Fruit fly (Drosophila melanogaster) whole organism, prepupa: ENCODE results near the gene Cralbp.
A peak's percentile ranks its signal among the peaks of the same experiment; 100 is the strongest.

Experiments
- CG10631 ChIP-seq: fragments of 200-800 bp; sonication (Bioruptor generic); optimal IDR thresholded peaks from 2 replicates; lab custom pipeline; 2016; ENCODE audit warnings: missing biosample characterization, missing genetic modification characterization
- CG10669 ChIP-seq: fragments of 200-800 bp; sonication (Bioruptor generic); optimal IDR thresholded peaks from 3 replicates; lab custom pipeline; 2018; ENCODE audit warnings: missing biosample characterization, mild to moderate bottlenecking, missing genetic modification characterization, moderate library complexity
- CG11294 ChIP-seq: fragments of 200-800 bp; sonication (Bioruptor generic); IDR thresholded peaks from 2 replicates; pipeline ENCODE4 v1.3.6; 2022; ENCODE audit warnings: missing biosample characterization, missing genetic modification characterization
- CG11902 ChIP-seq: fragments of 200-800 bp; sonication (Bioruptor generic); optimal IDR thresholded peaks from 3 replicates; lab custom pipeline; 2016; ENCODE audit warnings: missing biosample characterization, missing genetic modification characterization
- CG1621 ChIP-seq: fragments of 200-800 bp; sonication (Bioruptor generic); optimal IDR thresholded peaks from 3 replicates; lab custom pipeline; 2018; ENCODE audit warnings: missing biosample characterization, mild to moderate bottlenecking, missing genetic modification characterization
- CG16779 ChIP-seq: fragments of 200-800 bp; sonication (Bioruptor generic); optimal IDR thresholded peaks from 3 replicates; lab custom pipeline; 2017; ENCODE audit warnings: missing biosample characterization, mild to moderate bottlenecking, missing genetic modification characterization
- CG3032 ChIP-seq: fragments of 200-800 bp; optimal IDR thresholded peaks from 2 replicates; lab custom pipeline; 2019; ENCODE audit warnings: missing biosample characterization, mild to moderate bottlenecking, missing genetic modification characterization, moderate library complexity
- CG31627 ChIP-seq: fragments of 200-800 bp; sonication (Bioruptor generic); optimal IDR thresholded peaks from 3 replicates; lab custom pipeline; 2016; ENCODE audit warnings: missing biosample characterization, missing genetic modification characterization
- CG32006 ChIP-seq: fragments of 200-800 bp; sonication (Bioruptor generic); optimal IDR thresholded peaks from 3 replicates; lab custom pipeline; 2017; ENCODE audit warnings: missing biosample characterization, mild to moderate bottlenecking, missing genetic modification characterization
- CG34406 ChIP-seq: fragments of 200-800 bp; sonication (Bioruptor generic); optimal IDR thresholded peaks from 3 replicates; lab custom pipeline; 2016; ENCODE audit warnings: missing biosample characterization, missing genetic modification characterization
- CG3919 ChIP-seq: fragments of 200-800 bp; sonication (Bioruptor generic); optimal IDR thresholded peaks from 3 replicates; lab custom pipeline; 2016; ENCODE audit warnings: missing biosample characterization, missing genetic modification characterization
- CG4318 ChIP-seq: fragments of 200-800 bp; sonication (Bioruptor generic); optimal IDR thresholded peaks from 3 replicates; lab custom pipeline; 2017; ENCODE audit warnings: missing biosample characterization, mild to moderate bottlenecking, missing genetic modification characterization
- CG6163 ChIP-seq: fragments of 200-800 bp; sonication (Bioruptor generic); IDR thresholded peaks from 3 replicates; pipeline ENCODE4 v1.3.6; 2022; ENCODE audit warnings: missing biosample characterization, missing genetic modification characterization
- CG7368 ChIP-seq: fragments of 200-800 bp; sonication (Bioruptor generic); optimal IDR thresholded peaks from 3 replicates; lab custom pipeline; 2016; ENCODE audit warnings: missing biosample characterization, missing genetic modification characterization
- CG8632 ChIP-seq: fragments of 200-800 bp; sonication (Bioruptor generic); optimal IDR thresholded peaks from 3 replicates; lab custom pipeline; 2016; ENCODE audit warnings: missing biosample characterization, missing genetic modification characterization
- CG9139 ChIP-seq: fragments of 200-800 bp; sonication (Bioruptor generic); optimal IDR thresholded peaks from 3 replicates; lab custom pipeline; 2017; ENCODE audit warnings: missing biosample characterization, mild to moderate bottlenecking, missing genetic modification characterization
- Eip75B ChIP-seq: fragments of 200-800 bp; sonication (Bioruptor generic); optimal IDR thresholded peaks from 3 replicates; lab custom pipeline; 2016; ENCODE audit warnings: missing biosample characterization, missing genetic modification characterization
- Eip78C ChIP-seq: fragments of 200-800 bp; sonication (Bioruptor generic); peaks from one replicate; lab custom pipeline; 2016; ENCODE audit warnings: missing biosample characterization, missing genetic modification characterization
- Eip93F ChIP-seq: fragments of 200-800 bp; sonication (Bioruptor generic); optimal IDR thresholded peaks from 2 replicates; lab custom pipeline; 2016; ENCODE audit warnings: missing biosample characterization, mild to moderate bottlenecking, missing genetic modification characterization
- Ets96B ChIP-seq: fragments of 200-800 bp; optimal IDR thresholded peaks from 2 replicates; lab custom pipeline; 2019; ENCODE audit warnings: missing biosample characterization, mild to moderate bottlenecking, missing genetic modification characterization, moderate library complexity
- Gug ChIP-seq: fragments of 200-800 bp; sonication (Bioruptor generic); IDR thresholded peaks from 2 replicates; pipeline ENCODE4 v1.3.6; 2022; ENCODE audit warnings: missing biosample characterization, missing genetic modification characterization
- Hr38 ChIP-seq: sonication (Bioruptor generic); optimal IDR thresholded peaks from 2 replicates; lab custom pipeline; 2016; ENCODE audit warnings: missing biosample characterization, missing genetic modification characterization
- Hr39 ChIP-seq: fragments of 200-800 bp; sonication (Bioruptor generic); optimal IDR thresholded peaks from 2 replicates; lab custom pipeline; 2016; ENCODE audit warnings: missing biosample characterization, missing genetic modification characterization
- Met ChIP-seq: fragments of 200-800 bp; sonication (Bioruptor generic); optimal IDR thresholded peaks from 3 replicates; lab custom pipeline; 2016; ENCODE audit warnings: missing biosample characterization, missing genetic modification characterization
- OdsH ChIP-seq: fragments of 200-800 bp; sonication (Bioruptor generic); optimal IDR thresholded peaks from 3 replicates; lab custom pipeline; 2016; ENCODE audit warnings: missing biosample characterization, missing genetic modification characterization
- Smox ChIP-seq: fragments of 200-800 bp; sonication (Bioruptor generic); optimal IDR thresholded peaks from 3 replicates; lab custom pipeline; 2016; ENCODE audit warnings: missing biosample characterization, missing genetic modification characterization
- Sox102F ChIP-seq: fragments of 200-800 bp; sonication (Bioruptor generic); optimal IDR thresholded peaks from 2 replicates; lab custom pipeline; 2016; ENCODE audit warnings: missing biosample characterization, mild to moderate bottlenecking, missing genetic modification characterization
- Sox14 ChIP-seq: fragments of 200-800 bp; sonication (Bioruptor generic); optimal IDR thresholded peaks from 3 replicates; lab custom pipeline; 2016; ENCODE audit warnings: missing biosample characterization, missing genetic modification characterization
- cyc ChIP-seq: fragments of 200-800 bp; sonication (Bioruptor generic); optimal IDR thresholded peaks from 3 replicates; lab custom pipeline; 2016; ENCODE audit warnings: missing biosample characterization, missing genetic modification characterization
- dac ChIP-seq: fragments of 200-800 bp; sonication (Bioruptor generic); optimal IDR thresholded peaks from 2 replicates; lab custom pipeline; 2017; ENCODE audit warnings: missing biosample characterization, mild to moderate bottlenecking, missing genetic modification characterization
- dsx ChIP-seq: fragments of 200-800 bp; optimal IDR thresholded peaks from 3 replicates; lab custom pipeline; 2019; ENCODE audit warnings: missing biosample characterization, mild to moderate bottlenecking, missing genetic modification characterization, moderate library complexity; ENCODE audit not compliant: poor library complexity, severe bottlenecking
- esn ChIP-seq: fragments of 200-800 bp; sonication (Bioruptor generic); optimal IDR thresholded peaks from 2 replicates; lab custom pipeline; 2016; ENCODE audit warnings: missing biosample characterization, mild to moderate bottlenecking, missing genetic modification characterization, moderate library complexity
- lz ChIP-seq: fragments of 200-800 bp; sonication (Bioruptor generic); optimal IDR thresholded peaks from 3 replicates; lab custom pipeline; 2016; ENCODE audit warnings: missing biosample characterization, missing genetic modification characterization
- pdm3 ChIP-seq: fragments of 200-800 bp; sonication (Bioruptor generic); optimal IDR thresholded peaks from 3 replicates; lab custom pipeline; 2016; ENCODE audit warnings: missing biosample characterization, missing genetic modification characterization
- salr ChIP-seq, 2 experiments: fragments of 200-800 bp; sonication (Bioruptor generic); optimal IDR thresholded peaks; 3 replicates each; lab custom pipeline; 2016 to 2018; ENCODE audit warnings: missing biosample characterization in 2 of 2, missing genetic modification characterization in 2 of 2, mild to moderate bottlenecking in 1 of 2
- ss ChIP-seq, 2 experiments: fragments of 200-800 bp; sonication (Bioruptor generic); optimal IDR thresholded peaks; 2 replicates in 1 of 2; 3 replicates in 1 of 2; lab custom pipeline; 2017 to 2018; ENCODE audit warnings: mild to moderate bottlenecking in 2 of 2, missing biosample characterization in 2 of 2, missing genetic modification characterization in 2 of 2, moderate library complexity in 1 of 2
- topi ChIP-seq: fragments of 200-800 bp; sonication (Bioruptor generic); optimal IDR thresholded peaks from 3 replicates; lab custom pipeline; 2016; ENCODE audit warnings: missing biosample characterization, missing genetic modification characterization
- vri ChIP-seq: fragments of 200-800 bp; sonication (Bioruptor generic); optimal IDR thresholded peaks from 3 replicates; lab custom pipeline; 2016; ENCODE audit warnings: missing biosample characterization, mild to moderate bottlenecking, missing genetic modification characterization

The Cralbp gene

dm6 chr3L:5751740-5752579 is 34.6 kb downstream of the Cralbp start, which contains the start of gene DnaJ-1 (continued):
- no peak for TF ChIP-seq CG4318
- TF ChIP-seq CG10631 (GFP tag; lab: Kevin White, UChicago), result peak; percentile 18
- peak; percentile 29 for TF ChIP-seq esn (GFP tag; lab: Kevin White, UChicago)
- TF ChIP-seq CG16779 (tag; lab: Kevin White, UChicago), result peak; percentile 52
- TF ChIP-seq CG32006 (GFP tag; lab: Kevin White, UChicago), result no peak
- TF ChIP-seq Sox102F (GFP tag; lab: Kevin White, UChicago), result peak; percentile 54
- TF ChIP-seq vri (GFP tag; lab: Kevin White, UChicago), result peak; percentile 64
- no peak for TF ChIP-seq Met (GFP tag; lab: Kevin White, UChicago)
- peak; percentile 38 for TF ChIP-seq topi (GFP tag; lab: Kevin White, UChicago)
- TF ChIP-seq CG6163 (GFP tag; lab: Robert Waterston, UW), result no peak
- no peak for TF ChIP-seq CG8632
- TF ChIP-seq CG11902 (GFP tag; lab: Kevin White, UChicago), result no peak
- TF ChIP-seq Ets96B (tag; lab: Kevin White, UChicago), result no peak
- no peak for TF ChIP-seq Hr38
- no peak for TF ChIP-seq pdm3 (GFP tag; lab: Kevin White, UChicago)
- peak; percentile 61 for TF ChIP-seq Sox14 (GFP tag; lab: Kevin White, UChicago)
- TF ChIP-seq lz (GFP tag; lab: Kevin White, UChicago), result peak; percentile 6
- no peak for TF ChIP-seq CG3919 (GFP tag; lab: Kevin White, UChicago)
- peak; percentile 36 for TF ChIP-seq Eip75B (GFP tag; lab: Kevin White, UChicago)
- peak; percentile 52 for TF ChIP-seq CG9139 (GFP tag; lab: Kevin White, UChicago)
- TF ChIP-seq Smox (GFP tag; lab: Kevin White, UChicago), result no peak
- no peak for TF ChIP-seq Eip93F (GFP tag; lab: Kevin White, UChicago)
- TF ChIP-seq OdsH, result no peak
- TF ChIP-seq salr (GFP tag; optimal IDR thresholded peaks at IDR 0.05; lab: Kevin White, UChicago), result no peak
- TF ChIP-seq Eip78C (GFP tag; lab: Kevin White, UChicago), result peak; percentile 83
- no peak for TF ChIP-seq Gug
- TF ChIP-seq CG3032 (tag; lab: Kevin White, UChicago), result no peak
- TF ChIP-seq ss (GFP tag; optimal IDR thresholded peaks at IDR 0.05; lab: Kevin White, UChicago), result peak; percentile 69 to 84
- peak; percentile 37 for TF ChIP-seq CG31627 (GFP tag; lab: Kevin White, UChicago)
- TF ChIP-seq CG7368, result no peak

dm6 chr3L:5751417-5751739 is 35.1 kb downstream of the Cralbp start:
- TF ChIP-seq CG32006 (GFP tag; lab: Kevin White, UChicago) (no peak), CG6163 (GFP tag; lab: Robert Waterston, UW) (no peak), topi (GFP tag; lab: Kevin White, UChicago) (no peak), CG1621 (tag; lab: Kevin White, UChicago) (no peak), CG3919 (GFP tag; lab: Kevin White, UChicago) (no peak), dac (no peak), CG31627 (GFP tag; lab: Kevin White, UChicago) (no peak), CG11294 (GFP tag; lab: Robert Waterston, UW) (no peak), cyc (GFP tag; lab: Kevin White, UChicago) (no peak), CG34406 (GFP tag; lab: Kevin White, UChicago) (no peak), CG9139 (GFP tag; lab: Kevin White, UChicago) (no peak), pdm3 (GFP tag; lab: Kevin White, UChicago) (no peak), dsx (GFP tag; lab: Kevin White, UChicago) (no peak), Hr39 (no peak), CG10669 (GFP tag; lab: Kevin White, UChicago) (no peak), CG16779 (tag; lab: Kevin White, UChicago) (no peak)
